Worm (Caenorhabditis elegans) whole organism, L3 larva: ENCODE results near the gene F11C7.2.

ENCODE experiments used
- R02D3.7 ChIP-seq: fragments of 150-350 bp; optimal IDR thresholded peaks from 2 replicates; lab custom pipeline; 2014; ENCODE audit warnings: missing biosample characterization, missing genetic modification characterization
- aly-2 ChIP-seq: fragments of 150-350 bp; optimal IDR thresholded peaks from 2 replicates; lab custom pipeline; 2014; ENCODE audit warnings: missing biosample characterization, missing genetic modification characterization
- ceh-16 ChIP-seq: sonication (generic microtip); optimal IDR thresholded peaks from 2 replicates; lab custom pipeline; 2017; ENCODE audit warnings: missing biosample characterization, missing genetic modification characterization
- ceh-82 ChIP-seq: fragments of 150-350 bp; optimal IDR thresholded peaks from 2 replicates; lab custom pipeline; 2014; ENCODE audit warnings: missing biosample characterization, missing genetic modification characterization
- egl-27 ChIP-seq: sonication (generic microtip); optimal IDR thresholded peaks from 4 replicates; lab custom pipeline; 2017; ENCODE audit warnings: missing biosample characterization, missing genetic modification reagents, missing genetic modification characterization
- eor-1 ChIP-seq, 2 experiments: fragments of 150-350 bp; optimal IDR thresholded peaks; 2 replicates each; lab custom pipeline; 2014 to 2018; ENCODE audit warnings: missing biosample characterization in 2 of 2, missing genetic modification characterization in 2 of 2
- fos-1 ChIP-seq: fragments of 150-350 bp; optimal IDR thresholded peaks from 2 replicates; lab custom pipeline; 2014; ENCODE audit warnings: missing biosample characterization, missing genetic modification characterization
- hmg-11 ChIP-seq: sonication (generic microtip); optimal IDR thresholded peaks from 2 replicates; lab custom pipeline; 2016; ENCODE audit warnings: missing genetic modification characterization, missing compliant biosample characterization
- jun-1 ChIP-seq: fragments of 150-350 bp; optimal IDR thresholded peaks from 2 replicates; lab custom pipeline; 2014; ENCODE audit warnings: missing biosample characterization, missing genetic modification reagents, missing genetic modification characterization
- nhr-12 ChIP-seq: fragments of 150-350 bp; optimal IDR thresholded peaks from 2 replicates; lab custom pipeline; 2014; ENCODE audit warnings: missing biosample characterization, missing genetic modification characterization
- nhr-237 ChIP-seq: fragments of 150-350 bp; optimal IDR thresholded peaks from 2 replicates; lab custom pipeline; 2014; ENCODE audit warnings: missing biosample characterization, missing genetic modification characterization
- nhr-77 ChIP-seq: fragments of 150-350 bp; optimal IDR thresholded peaks from 2 replicates; lab custom pipeline; 2014; ENCODE audit warnings: missing biosample characterization, missing genetic modification characterization
- snpc-4 ChIP-seq: fragments of 150-350 bp; optimal IDR thresholded peaks from 2 replicates; lab custom pipeline; 2014; ENCODE audit warnings: missing biosample characterization, missing genetic modification characterization
- unc-39 ChIP-seq: sonication (generic microtip); optimal IDR thresholded peaks from 4 replicates; lab custom pipeline; 2017; ENCODE audit warnings: missing biosample characterization, missing genetic modification characterization

DNA sequence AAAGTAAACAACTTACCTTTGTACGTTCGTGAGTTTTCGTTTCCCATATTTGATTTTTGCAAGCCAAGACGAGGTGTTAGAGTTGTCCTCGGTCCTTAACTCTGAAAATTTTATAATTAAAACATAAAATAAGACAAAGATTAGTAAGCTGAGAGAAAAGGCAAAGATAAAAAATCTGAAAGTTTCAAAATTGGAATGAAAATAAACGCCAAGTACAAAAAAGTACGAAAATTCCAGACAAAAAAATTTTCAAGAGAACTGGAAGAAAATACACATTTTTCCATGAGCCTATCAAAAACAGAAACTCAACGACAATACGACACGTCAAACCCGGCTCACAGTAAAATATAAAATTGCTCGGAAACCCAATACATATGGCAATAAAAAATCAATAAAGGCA lies 5.1 kb upstream of the F11C7.2 start, which contains the start of gene F10D7.5:
- no peak for TF ChIP-seq jun-1
- no peak for TF ChIP-seq hmg-11 (tag; lab: Kevin White, UChicago)
- no peak for TF ChIP-seq ceh-16 (tag; lab: Kevin White, UChicago)
- no peak for TF ChIP-seq ceh-82 (tag; lab: Kevin White, UChicago)
- TF ChIP-seq aly-2 = no peak
- no peak for TF ChIP-seq unc-39 (tag; lab: Kevin White, UChicago)
- no peak for TF ChIP-seq eor-1 (tag; optimal IDR thresholded peaks at IDR 0.05; lab: Kevin White, UChicago)
- no peak for TF ChIP-seq R02D3.7 (tag; lab: Kevin White, UChicago)
- no peak for TF ChIP-seq snpc-4
- TF ChIP-seq fos-1 (tag; lab: Kevin White, UChicago) = no peak
- no peak for TF ChIP-seq nhr-77
- TF ChIP-seq nhr-12 = no peak
- no peak for TF ChIP-seq egl-27 (tag; lab: Kevin White, UChicago)
- TF ChIP-seq nhr-237 (tag; lab: Kevin White, UChicago) = no peak
